Fruit fly (Drosophila melanogaster) whole organism, adult: ENCODE data around the gene dah.

Experiments
- CG14711 ChIP-seq: fragments of 200-800 bp; sonication (Bioruptor generic); optimal IDR thresholded peaks from 2 replicates; lab custom pipeline; 2018; ENCODE audit warnings: missing biosample characterization, mild to moderate bottlenecking, missing genetic modification characterization, moderate library complexity
- CG33017 ChIP-seq: fragments of 200-800 bp; sonication (Bioruptor generic); optimal IDR thresholded peaks from 2 replicates; lab custom pipeline; 2018; ENCODE audit warnings: missing biosample characterization, mild to moderate bottlenecking, missing genetic modification characterization, moderate library complexity
- CG5204 ChIP-seq: fragments of 200-800 bp; sonication (Bioruptor generic); optimal IDR thresholded peaks from 2 replicates; lab custom pipeline; 2016; ENCODE audit warnings: missing biosample characterization, missing genetic modification characterization
- CG7045 ChIP-seq: fragments of 200-800 bp; sonication (Bioruptor generic); optimal IDR thresholded peaks from 2 replicates; lab custom pipeline; 2017; ENCODE audit warnings: missing biosample characterization, mild to moderate bottlenecking, missing genetic modification characterization
- Clk ChIP-seq: fragments of 200-800 bp; sonication (Bioruptor generic); optimal IDR thresholded peaks from 2 replicates; lab custom pipeline; 2017; ENCODE audit warnings: missing biosample characterization, missing genetic modification characterization
- Crg-1 ChIP-seq: fragments of 200-800 bp; sonication (Bioruptor generic); optimal IDR thresholded peaks from 2 replicates; lab custom pipeline; 2016; ENCODE audit warnings: missing biosample characterization, missing genetic modification characterization
- Mnt ChIP-seq: fragments of 200-800 bp; sonication (Bioruptor generic); optimal IDR thresholded peaks from 2 replicates; lab custom pipeline; 2016; ENCODE audit warnings: missing biosample characterization, mild to moderate bottlenecking, missing genetic modification characterization
- cnc ChIP-seq, 2 experiments: fragments of >200 bp; optimal IDR thresholded peaks; 2 replicates each; lab custom pipeline; 2017
- kay ChIP-seq: fragments of 200-800 bp; sonication (Bioruptor generic); peaks from one replicate; lab custom pipeline; 2016; ENCODE audit warnings: missing biosample characterization, missing genetic modification characterization, borderline replicate concordance
- ovo ChIP-seq: fragments of 200-800 bp; sonication (Bioruptor generic); optimal IDR thresholded peaks from 2 replicates; lab custom pipeline; 2016; ENCODE audit warnings: missing biosample characterization, missing genetic modification characterization
- pad ChIP-seq: fragments of 200-800 bp; sonication (Bioruptor generic); optimal IDR thresholded peaks from 3 replicates; lab custom pipeline; 2017; ENCODE audit warnings: missing biosample characterization, missing genetic modification characterization, mild to moderate bottlenecking, moderate library complexity, missing genetic modification reagents
- tj ChIP-seq: fragments of 200-800 bp; sonication (Bioruptor generic); optimal IDR thresholded peaks from 3 replicates; lab custom pipeline; 2017; ENCODE audit warnings: missing biosample characterization, mild to moderate bottlenecking, missing genetic modification characterization, moderate library complexity

DNA sequence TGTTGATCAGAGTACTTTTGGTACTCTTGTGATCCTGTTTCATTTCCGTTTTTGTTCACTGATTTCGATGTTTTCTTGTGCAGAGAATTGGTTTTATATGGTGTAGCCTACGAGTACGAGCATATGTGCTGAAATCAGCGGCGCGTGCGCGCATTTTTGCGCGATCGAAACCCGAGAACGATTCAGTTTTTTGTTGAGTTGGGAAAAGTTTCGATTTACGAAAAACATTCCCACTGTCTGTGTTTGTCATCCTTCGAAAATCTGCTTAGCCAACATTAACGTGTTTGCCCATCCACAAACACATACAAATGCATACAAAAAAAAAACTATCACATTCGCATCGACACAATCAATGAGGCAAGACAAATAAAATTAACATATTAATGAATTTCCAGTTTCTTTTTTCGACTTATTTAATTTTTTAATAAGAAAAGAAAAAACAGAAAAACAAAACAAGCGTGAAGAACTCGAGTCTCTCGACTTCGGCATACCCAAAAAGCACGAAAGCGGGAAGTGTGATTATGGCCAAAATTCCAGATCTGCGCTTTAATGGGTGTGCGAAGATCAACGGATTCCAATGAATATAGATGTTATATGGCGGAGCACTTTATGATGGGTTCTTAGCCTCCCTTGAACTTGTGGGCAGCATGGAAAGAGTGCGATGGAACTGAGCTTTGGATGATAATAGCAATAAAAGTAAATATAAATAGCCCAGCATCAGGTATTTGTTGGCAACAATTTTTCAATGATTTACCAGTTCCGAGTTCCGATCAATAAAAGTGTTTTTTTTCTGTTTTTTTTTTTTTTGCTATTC, 28.0 kb upstream of the dah start:
- TF ChIP-seq pad (GFP tag; lab: Kevin White, UChicago) (no peak), CG7045 (no peak), cnc (optimal IDR thresholded peaks at IDR 0.05; lab: Kevin White, UChicago) (no peak), CG14711 (tag; lab: Kevin White, UChicago) (no peak), kay (no peak), tj (GFP tag; lab: Kevin White, UChicago) (peak; percentile 92), Mnt (GFP tag; lab: Kevin White, UChicago) (no peak), Crg-1 (GFP tag; lab: Kevin White, UChicago) (no peak), CG5204 (no peak), CG33017 (tag; lab: Kevin White, UChicago) (no peak), ovo (GFP tag; lab: Kevin White, UChicago) (no peak), Clk (GFP tag; lab: Kevin White, UChicago) (no peak)
